Worm (Caenorhabditis elegans) whole organism, L1 larva: ENCODE results near the gene Y56A3A.33.

Experiments used
- C34B4.2 ChIP-seq: sonication (generic microtip); optimal IDR thresholded peaks from 2 replicates; lab custom pipeline; 2017; ENCODE audit warnings: mild to moderate bottlenecking, missing genetic modification characterization, missing compliant biosample characterization
- F16B12.6 ChIP-seq: fragments of 150-350 bp; optimal IDR thresholded peaks from 2 replicates; lab custom pipeline; 2014; ENCODE audit warnings: missing biosample characterization, missing genetic modification characterization
- Y116A8C.19 ChIP-seq: sonication (generic microtip); optimal IDR thresholded peaks from 2 replicates; lab custom pipeline; 2016; ENCODE audit warnings: missing compliant biosample characterization, missing genetic modification characterization, borderline replicate concordance
- aha-1 ChIP-seq: fragments of 150-350 bp; optimal IDR thresholded peaks from 2 replicates; lab custom pipeline; 2014; ENCODE audit warnings: missing biosample characterization, missing genetic modification characterization
- alr-1 ChIP-seq: fragments of 200-800 bp; sonication (Bioruptor generic); optimal IDR thresholded peaks from 2 replicates; lab custom pipeline; 2018; ENCODE audit warnings: borderline replicate concordance, mild to moderate bottlenecking, missing genetic modification characterization, missing compliant biosample characterization
- aly-2 ChIP-seq: fragments of 150-350 bp; optimal IDR thresholded peaks from 2 replicates; lab custom pipeline; 2014; ENCODE audit warnings: missing biosample characterization, missing genetic modification characterization
- blmp-1 ChIP-seq: fragments of 150-350 bp; optimal IDR thresholded peaks from 2 replicates; lab custom pipeline; 2014; ENCODE audit warnings: missing biosample characterization, missing genetic modification characterization
- ceh-63 ChIP-seq: fragments of 200-800 bp; sonication (Bioruptor generic); optimal IDR thresholded peaks from 2 replicates; lab custom pipeline; 2018; ENCODE audit warnings: mild to moderate bottlenecking, missing genetic modification characterization, missing compliant biosample characterization
- dpl-1 ChIP-seq, 3 experiments: fragments of 150-350 bp in 2 of 3; sonication (generic microtip) in 1 of 3; optimal IDR thresholded peaks; 2 replicates each; lab custom pipeline; 2014 to 2017; ENCODE audit warnings: missing biosample characterization in 3 of 3, missing genetic modification characterization in 3 of 3, missing genetic modification reagents in 3 of 3
- dsc-1 ChIP-seq: sonication (generic microtip); optimal IDR thresholded peaks from 2 replicates; lab custom pipeline; 2016; ENCODE audit warnings: mild to moderate bottlenecking, missing genetic modification characterization, missing compliant biosample characterization
- efl-1 ChIP-seq, 4 experiments: fragments of 150-350 bp; optimal IDR thresholded peaks in 3 of 4; peaks in 1 of 4; 1 replicate in 1 of 4; 2 replicates in 3 of 4; lab custom pipeline; 2014; ENCODE audit warnings: missing biosample characterization in 2 of 4, missing genetic modification characterization in 2 of 4, missing genetic modification reagents in 2 of 4
- efl-3 ChIP-seq: fragments of 200-800 bp; sonication (Bioruptor generic); optimal IDR thresholded peaks from 2 replicates; lab custom pipeline; 2018; ENCODE audit warnings: mild to moderate bottlenecking, missing genetic modification characterization, missing compliant biosample characterization
- elt-3 ChIP-seq, 6 experiments: fragments of 150-350 bp in 1 of 6; sonication (generic microtip); optimal IDR thresholded peaks; 2 replicates each; lab custom pipeline; 2017 to 2018; ENCODE audit warnings: missing biosample characterization in 6 of 6, missing genetic modification characterization in 6 of 6, inconsistent platforms in 1 of 6
- ets-5 ChIP-seq: fragments of 200-800 bp; sonication (Bioruptor generic); IDR thresholded peaks from 2 replicates; pipeline ENCODE4 v1.3.6; 2022; ENCODE audit warnings: missing genetic modification characterization, missing compliant biosample characterization
- grh-1 ChIP-seq: fragments of 200-800 bp; sonication (Bioruptor generic); IDR thresholded peaks from 2 replicates; pipeline ENCODE4 v1.3.6; 2022; ENCODE audit warnings: missing genetic modification reagents, missing genetic modification characterization, missing compliant biosample characterization
- hlh-4 ChIP-seq: sonication (generic microtip); optimal IDR thresholded peaks from 2 replicates; lab custom pipeline; 2016; ENCODE audit warnings: mild to moderate bottlenecking, missing genetic modification characterization, missing compliant biosample characterization
- isw-1 ChIP-seq: fragments of 200-800 bp; sonication (Bioruptor generic); IDR thresholded peaks from 2 replicates; pipeline ENCODE4 v1.3.6; 2022; ENCODE audit warnings: missing genetic modification characterization, missing compliant biosample characterization
- lin-13 ChIP-seq: fragments of 150-350 bp; optimal IDR thresholded peaks from 2 replicates; lab custom pipeline; 2014; ENCODE audit warnings: missing biosample characterization, missing genetic modification reagents, missing genetic modification characterization
- lin-15B ChIP-seq: fragments of 150-350 bp; sonication (generic microtip); optimal IDR thresholded peaks from 3 replicates; lab custom pipeline; 2014; ENCODE audit warnings: missing biosample characterization, missing genetic modification characterization
- lin-35 ChIP-seq, 2 experiments: fragments of 150-350 bp; optimal IDR thresholded peaks; 2 replicates each; lab custom pipeline; 2014; ENCODE audit warnings: missing biosample characterization in 2 of 2, missing genetic modification characterization in 2 of 2, missing genetic modification reagents in 2 of 2
- lsy-2 ChIP-seq, 2 experiments: fragments of 150-350 bp; optimal IDR thresholded peaks; 2 replicates each; lab custom pipeline; 2014; ENCODE audit warnings: missing biosample characterization in 2 of 2, missing genetic modification characterization in 2 of 2
- mab-9 ChIP-seq: fragments of 200-800 bp; sonication (Bioruptor generic); IDR thresholded peaks from 2 replicates; pipeline ENCODE4 v1.3.6; 2022; ENCODE audit warnings: missing genetic modification reagents, missing genetic modification characterization, missing compliant biosample characterization
- mdl-1 ChIP-seq, 2 experiments: fragments of 150-350 bp; optimal IDR thresholded peaks; 2 replicates each; lab custom pipeline; 2014 to 2017; ENCODE audit warnings: missing biosample characterization in 2 of 2, missing genetic modification characterization in 2 of 2, inconsistent platforms in 1 of 2
- mef-2 ChIP-seq: fragments of 150-350 bp; optimal IDR thresholded peaks from 2 replicates; lab custom pipeline; 2014; ENCODE audit warnings: missing biosample characterization, missing genetic modification characterization
- nhr-20 ChIP-seq: sonication (generic microtip); optimal IDR thresholded peaks from 2 replicates; lab custom pipeline; 2016; ENCODE audit warnings: mild to moderate bottlenecking, missing genetic modification characterization, missing compliant biosample characterization
- nhr-47 ChIP-seq: sonication (generic microtip); optimal IDR thresholded peaks from 2 replicates; lab custom pipeline; 2016; ENCODE audit warnings: mild to moderate bottlenecking, missing genetic modification characterization, moderate library complexity, missing compliant biosample characterization
- nhr-71 ChIP-seq: sonication (generic microtip); optimal IDR thresholded peaks from 2 replicates; lab custom pipeline; 2016; ENCODE audit warnings: mild to moderate bottlenecking, missing genetic modification characterization, moderate library complexity, missing compliant biosample characterization
- nhr-85 ChIP-seq: sonication (generic microtip); peaks from one replicate; lab custom pipeline; 2016; ENCODE audit warnings: missing genetic modification characterization, inconsistent platforms, missing compliant biosample characterization
- pqm-1 ChIP-seq: sonication (generic microtip); optimal IDR thresholded peaks from 3 replicates; lab custom pipeline; 2017; ENCODE audit warnings: missing biosample characterization, missing genetic modification characterization
- rnt-1 ChIP-seq: sonication (generic microtip); optimal IDR thresholded peaks from 2 replicates; lab custom pipeline; 2016; ENCODE audit warnings: mild to moderate bottlenecking, missing genetic modification characterization, moderate library complexity, missing compliant biosample characterization
- snpc-4 ChIP-seq: fragments of 150-350 bp; optimal IDR thresholded peaks from 2 replicates; lab custom pipeline; 2014; ENCODE audit warnings: missing biosample characterization, missing genetic modification characterization
- snu-23 ChIP-seq: sonication (generic microtip); optimal IDR thresholded peaks from 2 replicates; lab custom pipeline; 2016; ENCODE audit warnings: missing genetic modification characterization, missing compliant biosample characterization
- sox-4 ChIP-seq: sonication (generic microtip); optimal IDR thresholded peaks from 2 replicates; lab custom pipeline; 2016; ENCODE audit warnings: missing genetic modification characterization, missing compliant biosample characterization
- sptf-1 ChIP-seq: fragments of 150-350 bp; optimal IDR thresholded peaks from 2 replicates; lab custom pipeline; 2014; ENCODE audit warnings: missing biosample characterization, missing genetic modification characterization
- sup-37 ChIP-seq: fragments of 200-800 bp; sonication (Bioruptor generic); optimal IDR thresholded peaks from 2 replicates; lab custom pipeline; 2018; ENCODE audit warnings: mild to moderate bottlenecking, missing genetic modification characterization, missing compliant biosample characterization
- swsn-7 ChIP-seq: sonication (generic microtip); optimal IDR thresholded peaks from 2 replicates; lab custom pipeline; 2016; ENCODE audit warnings: missing genetic modification characterization, missing compliant biosample characterization
- tlp-1 ChIP-seq: fragments of 150-350 bp; optimal IDR thresholded peaks from 2 replicates; lab custom pipeline; 2014; ENCODE audit warnings: missing biosample characterization, missing genetic modification characterization
- unc-30 ChIP-seq: sonication (generic microtip); optimal IDR thresholded peaks from 2 replicates; lab custom pipeline; 2017; ENCODE audit warnings: missing biosample characterization, missing genetic modification characterization
- unc-86 ChIP-seq: sonication (generic microtip); optimal IDR thresholded peaks from 2 replicates; lab custom pipeline; 2016; ENCODE audit warnings: missing genetic modification characterization, missing compliant biosample characterization
- unc-98 ChIP-seq: fragments of 200-800 bp; sonication (Bioruptor generic); IDR thresholded peaks from 2 replicates; pipeline ENCODE4 v1.3.6; 2022; ENCODE audit warnings: missing genetic modification characterization, missing compliant biosample characterization
- xbp-1 ChIP-seq: sonication (generic microtip); optimal IDR thresholded peaks from 2 replicates; lab custom pipeline; 2016; ENCODE audit warnings: missing genetic modification characterization, missing compliant biosample characterization
- zag-1 ChIP-seq: fragments of 150-350 bp; optimal IDR thresholded peaks from 2 replicates; lab custom pipeline; 2014; ENCODE audit warnings: missing biosample characterization, missing genetic modification characterization
- zip-4 ChIP-seq: fragments of 200-800 bp; sonication (Bioruptor generic); optimal IDR thresholded peaks from 2 replicates; lab custom pipeline; 2018; ENCODE audit warnings: mild to moderate bottlenecking, missing genetic modification characterization, moderate library complexity, missing compliant biosample characterization

The Y56A3A.33 gene

ce11 chrIII:12033259-12033658 is 30.5 kb upstream of the Y56A3A.33 start:
- TF ChIP-seq efl-1 (optimal IDR thresholded peaks at IDR 0.05; lab: Kevin White, UChicago) = no peak
- peak in 1 of 2 experiments; percentile 67 for TF ChIP-seq efl-1 (GFP tag; optimal IDR thresholded peaks at IDR 0.05 in 1 of 2; lab: Kevin White, UChicago)
- TF ChIP-seq pqm-1 (tag; lab: Kevin White, UChicago) = no peak
- TF ChIP-seq, all 84 proteins: peak for 1

DNA sequence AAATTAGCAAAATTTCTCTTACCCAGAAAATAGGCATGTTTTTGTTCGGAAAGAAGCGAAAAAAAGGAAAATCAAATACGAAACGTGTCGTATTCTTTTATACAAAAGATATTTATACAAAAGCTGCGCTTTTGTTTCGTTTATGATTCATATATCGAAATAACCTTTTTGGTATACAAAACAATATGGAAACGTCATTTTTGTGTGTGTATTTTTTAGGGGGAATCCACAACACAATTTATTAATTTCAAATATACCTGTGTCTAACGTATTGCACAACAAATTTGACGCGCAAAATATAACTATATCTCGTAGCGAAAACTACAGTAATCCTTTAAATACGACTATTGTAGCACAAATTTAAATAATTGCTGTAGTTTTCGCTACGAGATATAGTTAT is 27.9 kb upstream of the Y56A3A.33 start, which contains the start of gene Y79H2A.2:
Gene Y79H2A.2 (minus strand): TSS at position 101 of the 400 bp plus-strand sequence.
- TF ChIP-seq mab-9 (GFP tag; lab: Robert Waterston, UW) = no peak

DNA sequence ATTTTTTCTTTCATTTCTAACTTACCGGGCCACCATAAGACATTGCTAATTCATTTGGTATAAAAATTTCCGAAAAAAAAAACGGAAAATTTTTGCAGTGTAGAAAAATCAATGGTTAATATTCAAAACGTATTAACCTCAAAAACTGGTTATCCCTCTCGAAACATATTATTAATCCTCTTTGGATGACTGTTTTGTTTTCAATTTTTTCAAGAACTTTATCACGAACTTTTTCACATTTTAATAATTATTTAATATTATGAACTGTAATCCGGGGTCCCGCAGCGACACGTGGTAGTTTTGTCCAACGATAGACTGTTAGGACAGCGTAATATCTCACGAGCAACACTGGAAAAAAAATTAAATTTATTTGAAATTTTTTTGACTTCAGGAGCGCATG is 26.0 kb upstream of the Y56A3A.33 start, which contains the start of gene Y79H2A.12:
Gene Y79H2A.12 (minus strand): TSS at position 101 of the 400 bp plus-strand sequence.
- TF ChIP-seq hlh-4 (tag; lab: Kevin White, UChicago) (no peak), isw-1 (no peak), grh-1 (GFP tag; lab: Robert Waterston, UW) (no peak), sptf-1 (no peak), efl-3 (GFP tag; lab: Kevin White, UChicago) (no peak), unc-86 (no peak), unc-98 (GFP tag; lab: Robert Waterston, UW) (no peak), xbp-1 (tag; lab: Kevin White, UChicago) (no peak), blmp-1 (no peak), mab-9 (GFP tag; lab: Robert Waterston, UW) (no peak)

- TF ChIP-seq ets-5 (GFP tag; lab: Robert Waterston, UW) (no peak), nhr-47 (tag; lab: Kevin White, UChicago) (peak; percentile 1), nhr-85 (tag; lab: Kevin White, UChicago) (peak; percentile 5)
These were observed 19.5 kb upstream of the Y56A3A.33 start for ce11 chrIII:12022281-12022680.

DNA sequence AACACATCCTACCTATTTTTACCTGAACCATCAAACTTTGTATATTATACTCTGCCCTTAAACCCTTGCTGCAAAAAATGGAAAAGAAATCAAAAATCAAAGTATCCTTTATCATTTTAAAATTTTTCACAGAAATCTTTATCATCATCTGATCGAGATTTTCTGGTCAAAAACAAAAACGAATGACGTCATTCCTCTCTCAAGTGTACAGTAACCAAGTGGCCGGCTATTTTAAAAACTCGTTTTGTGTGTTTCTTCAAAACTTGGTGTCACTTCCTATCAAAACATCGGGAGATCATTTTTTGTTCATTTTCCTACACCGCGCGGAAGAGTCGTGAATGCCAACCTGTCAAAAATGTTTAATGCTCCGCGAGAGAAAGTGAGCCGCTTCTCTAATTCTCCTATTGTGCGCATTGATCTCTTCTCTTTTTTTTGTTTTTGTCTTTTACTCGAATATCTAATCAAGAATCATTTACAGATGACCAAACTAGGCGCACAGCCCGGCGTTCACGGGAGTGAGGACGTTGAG is 17.4 kb upstream of the Y56A3A.33 start, which contains the start of gene brp-1:
Gene brp-1 (plus strand): TSS at position 479 of the 529 bp plus-strand sequence.
- peak; percentile 91 for TF ChIP-seq nhr-85 (tag; lab: Kevin White, UChicago)
- TF ChIP-seq swsn-7 (tag; lab: Kevin White, UChicago) = no peak
- TF ChIP-seq aly-2 = no peak
- peak; percentile 57 for TF ChIP-seq nhr-20 (tag; lab: Kevin White, UChicago)
- TF ChIP-seq lin-13 = no peak
- peak in 2 of 6 experiments; percentile 57 to 89 for TF ChIP-seq elt-3 (tag; optimal IDR thresholded peaks at IDR 0.05; lab: Kevin White, UChicago)
- TF ChIP-seq sup-37 (GFP tag; lab: Kevin White, UChicago) = no peak
- TF ChIP-seq F16B12.6 (tag; lab: Kevin White, UChicago) = no peak
- no peak for TF ChIP-seq mef-2 (tag; lab: Kevin White, UChicago)
- TF ChIP-seq lin-35 (GFP tag; optimal IDR thresholded peaks at IDR 0.05; lab: Kevin White, UChicago) = peak in 1 of 2 experiments; percentile 58
- TF ChIP-seq unc-98 (GFP tag; lab: Robert Waterston, UW) = no peak
- no peak for TF ChIP-seq C34B4.2
- no peak for TF ChIP-seq ceh-63 (GFP tag; lab: Kevin White, UChicago)
- TF ChIP-seq zip-4 = no peak
- TF ChIP-seq tlp-1 (tag; lab: Kevin White, UChicago) = no peak
- no peak for TF ChIP-seq alr-1
- TF ChIP-seq lsy-2 (tag; optimal IDR thresholded peaks at IDR 0.05; lab: Kevin White, UChicago) = peak in 1 of 2 experiments; percentile 80
- TF ChIP-seq sox-4 = no peak
- TF ChIP-seq mdl-1 (tag; optimal IDR thresholded peaks at IDR 0.05; lab: Kevin White, UChicago) = peak in 1 of 2 experiments; percentile 27
- peak; percentile 69 for TF ChIP-seq blmp-1
- TF ChIP-seq aha-1 (tag; lab: Kevin White, UChicago) = no peak
- TF ChIP-seq efl-1 (optimal IDR thresholded peaks at IDR 0.05; lab: Kevin White, UChicago) = no peak
- TF ChIP-seq efl-1 (GFP tag; optimal IDR thresholded peaks at IDR 0.05 in 1 of 2; lab: Kevin White, UChicago) = no peak
- no peak for TF ChIP-seq lin-15B (tag; lab: Kevin White, UChicago)
- no peak for TF ChIP-seq dsc-1 (tag; lab: Kevin White, UChicago)
- TF ChIP-seq snu-23 = peak; percentile 42
- no peak for TF ChIP-seq snpc-4 (tag; lab: Kevin White, UChicago)
- TF ChIP-seq rnt-1 = no peak
- no peak for TF ChIP-seq unc-30 (tag; lab: Kevin White, UChicago)
- no peak for TF ChIP-seq Y116A8C.19 (tag; lab: Kevin White, UChicago)
- peak; percentile 58 for TF ChIP-seq grh-1 (GFP tag; lab: Robert Waterston, UW)
- no peak for TF ChIP-seq efl-3 (GFP tag; lab: Kevin White, UChicago)
- peak; percentile 20 for TF ChIP-seq nhr-71 (tag; lab: Kevin White, UChicago)
- TF ChIP-seq sptf-1 = no peak
- TF ChIP-seq zag-1 (tag; lab: Kevin White, UChicago) = no peak
- TF ChIP-seq dpl-1 (GFP tag; optimal IDR thresholded peaks at IDR 0.05; lab: Kevin White, UChicago) = peak in 1 of 3 experiments; percentile 14
